Worm (Caenorhabditis elegans) whole organism, L1 larva: ENCODE measurements around the gene ZK1055.4.

Experiments used
- aha-1 ChIP-seq: fragments of 150-350 bp; optimal IDR thresholded peaks from 2 replicates; lab custom pipeline; 2014; ENCODE audit warnings: missing biosample characterization, missing genetic modification characterization
- aly-2 ChIP-seq: fragments of 150-350 bp; optimal IDR thresholded peaks from 2 replicates; lab custom pipeline; 2014; ENCODE audit warnings: missing biosample characterization, missing genetic modification characterization
- ceh-88 ChIP-seq: fragments of 200-800 bp; sonication (Bioruptor generic); IDR thresholded peaks from 2 replicates; pipeline ENCODE4 v1.3.6; 2022; ENCODE audit warnings: missing genetic modification characterization, missing compliant biosample characterization
- egl-27 ChIP-seq, 2 experiments: fragments of 150-350 bp in 1 of 2; sonication (generic microtip); optimal IDR thresholded peaks; 3 replicates each; lab custom pipeline; 2017 to 2018; ENCODE audit warnings: missing biosample characterization in 2 of 2, missing genetic modification characterization in 2 of 2, missing genetic modification reagents in 2 of 2
- fkh-10 ChIP-seq: sonication (generic microtip); optimal IDR thresholded peaks from 2 replicates; lab custom pipeline; 2017; ENCODE audit warnings: missing biosample characterization, missing genetic modification reagents, missing genetic modification characterization
- fos-1 ChIP-seq: fragments of 150-350 bp; optimal IDR thresholded peaks from 2 replicates; lab custom pipeline; 2014; ENCODE audit warnings: missing biosample characterization, missing genetic modification characterization
- hpl-2 ChIP-seq: fragments of 150-350 bp; optimal IDR thresholded peaks from 2 replicates; lab custom pipeline; 2014; ENCODE audit warnings: missing biosample characterization, missing genetic modification reagents, missing genetic modification characterization
- lin-15B ChIP-seq: fragments of 150-350 bp; sonication (generic microtip); optimal IDR thresholded peaks from 3 replicates; lab custom pipeline; 2014; ENCODE audit warnings: missing biosample characterization, missing genetic modification characterization
- lin-39 ChIP-seq: fragments of 150-350 bp; optimal IDR thresholded peaks from 2 replicates; lab custom pipeline; 2014; ENCODE audit warnings: missing biosample characterization, missing genetic modification reagents, missing genetic modification characterization
- lsy-2 ChIP-seq, 2 experiments: fragments of 150-350 bp; optimal IDR thresholded peaks; 2 replicates each; lab custom pipeline; 2014; ENCODE audit warnings: missing biosample characterization in 2 of 2, missing genetic modification characterization in 2 of 2
- nhr-90 ChIP-seq: sonication (generic microtip); optimal IDR thresholded peaks from 2 replicates; lab custom pipeline; 2016; ENCODE audit warnings: mild to moderate bottlenecking, missing genetic modification characterization, missing compliant biosample characterization; ENCODE audit not compliant: poor library complexity
- tbx-2 ChIP-seq: sonication (generic microtip); optimal IDR thresholded peaks from 2 replicates; lab custom pipeline; 2016; ENCODE audit warnings: missing genetic modification characterization, missing compliant biosample characterization
- ztf-11 ChIP-seq, 2 experiments: sonication (generic microtip); optimal IDR thresholded peaks; 2 replicates each; lab custom pipeline; 2016 to 2017; ENCODE audit warnings: missing genetic modification characterization in 2 of 2, missing biosample characterization in 1 of 2, missing compliant biosample characterization in 1 of 2

DNA sequence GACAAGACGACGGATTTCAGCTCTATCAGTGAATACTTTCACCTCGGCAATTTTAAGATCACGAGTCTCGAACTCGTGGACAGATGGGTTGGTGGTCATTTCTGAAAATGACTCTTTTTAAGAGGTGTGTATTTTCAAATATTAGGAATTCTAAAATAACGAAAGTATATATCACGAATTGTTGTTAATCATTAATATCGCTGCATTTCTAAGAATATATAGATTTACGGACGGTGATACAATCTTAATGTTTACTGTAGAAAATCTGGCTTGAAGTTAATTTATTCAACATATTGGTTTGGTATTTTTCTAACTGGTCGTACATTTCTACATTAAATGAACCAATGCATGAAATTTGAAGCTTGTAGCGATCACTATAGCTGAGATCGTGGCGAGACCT lies 23.4 kb downstream of the ZK1055.4 start, which contains the start of gene ZK1055.7:
- TF ChIP-seq fkh-10 = no peak
- no peak for TF ChIP-seq lsy-2 (tag; optimal IDR thresholded peaks at IDR 0.05; lab: Kevin White, UChicago)
- TF ChIP-seq ceh-88 (GFP tag; lab: Robert Waterston, UW) = no peak
- no peak for TF ChIP-seq hpl-2 (GFP tag; lab: Kevin White, UChicago)
- TF ChIP-seq ztf-11 (tag; optimal IDR thresholded peaks at IDR 0.05; lab: Kevin White, UChicago) = no peak
- TF ChIP-seq egl-27 (tag; optimal IDR thresholded peaks at IDR 0.05; lab: Kevin White, UChicago) = no peak
- TF ChIP-seq aly-2 = no peak
- no peak for TF ChIP-seq lin-15B (tag; lab: Kevin White, UChicago)
- TF ChIP-seq lin-39 (tag; lab: Kevin White, UChicago) = no peak
- no peak for TF ChIP-seq nhr-90 (tag; lab: Kevin White, UChicago)
- TF ChIP-seq tbx-2 (tag; lab: Kevin White, UChicago) = no peak
- no peak for TF ChIP-seq aha-1 (tag; lab: Kevin White, UChicago)
- no peak for TF ChIP-seq fos-1 (tag; lab: Kevin White, UChicago)
